Fruit fly (Drosophila melanogaster): ENCODE data around the gene CG7091.

Gene CG7091

DNA sequence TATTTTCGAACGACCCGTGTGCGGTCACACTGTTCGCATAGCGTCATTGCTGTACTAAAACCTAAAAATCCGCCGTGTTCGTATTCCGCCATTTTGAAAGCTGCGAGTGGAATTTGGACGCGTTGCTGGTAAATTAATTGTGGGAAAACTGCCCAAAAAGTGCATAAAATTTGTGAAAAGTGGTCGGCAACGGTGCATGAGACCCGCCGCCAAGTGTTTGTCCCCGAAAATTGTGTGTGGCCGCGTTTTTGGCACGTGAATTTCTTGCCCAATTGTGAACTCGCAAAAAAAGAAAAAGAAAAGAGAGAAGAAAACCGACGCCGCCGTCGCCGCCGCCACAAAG lies 33.8 kb downstream of the CG7091 start, which contains the start of gene CtBP:
Gene CtBP (plus strand): TSS at position 29 of the 343 bp plus-strand sequence.
- TF ChIP-seq EcR (GFP tag; optimal IDR thresholded peaks at IDR 0.05) (no peak), Pif1B (GFP tag; optimal IDR thresholded peaks at IDR 0.05) (no peak), CG8301 (tag; optimal IDR thresholded peaks at IDR 0.05) (no peak), D1 (tag; optimal IDR thresholded peaks at IDR 0.05) (no peak), CG12605 (GFP tag; IDR thresholded peaks at IDR 0.05) (peak; percentile 14; the same call in 1 of the 2 replicates), CG32121 (GFP tag; IDR thresholded peaks at IDR 0.05) (no peak), CG14655 (GFP tag; optimal IDR thresholded peaks at IDR 0.05) (no peak), Snoo (tag; optimal IDR thresholded peaks at IDR 0.05) (no peak), CG4496 (GFP tag; IDR thresholded peaks at IDR 0.05) (peak; percentile 23; the same call in 1 of the 3 replicates), Pif1A (GFP tag; optimal IDR thresholded peaks at IDR 0.05) (no peak), rn (GFP tag; IDR thresholded peaks at IDR 0.05) (no peak)

DNA sequence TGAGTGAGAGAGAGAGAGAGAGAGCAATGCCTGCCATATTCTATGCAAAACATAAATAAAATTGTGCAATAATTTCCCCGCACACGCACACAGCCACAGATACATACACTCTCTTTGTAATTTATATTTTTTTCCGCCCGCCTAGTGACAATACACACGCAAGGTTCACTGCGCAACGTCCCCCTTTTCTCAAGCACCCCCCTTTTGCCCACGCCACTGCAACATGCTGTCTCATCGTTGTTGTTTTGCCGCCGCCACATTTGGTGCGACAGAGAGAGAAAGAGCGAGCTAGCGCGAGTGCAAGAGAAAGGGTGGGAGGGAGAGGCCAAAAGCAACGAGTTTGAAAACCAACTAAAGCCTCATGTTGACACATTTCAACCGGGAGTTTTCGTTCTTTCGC lies 34.6 kb downstream of the CG7091 start:
- TF ChIP-seq CG13204 (GFP tag; optimal IDR thresholded peaks at IDR 0.05): peak; percentile 47
- TF ChIP-seq D1 (tag; optimal IDR thresholded peaks at IDR 0.05): no peak
- TF ChIP-seq CG4496 (GFP tag; IDR thresholded peaks at IDR 0.05): peak; percentile 91
- TF ChIP-seq Pif1B (GFP tag; optimal IDR thresholded peaks at IDR 0.05): peak; percentile 63
- TF ChIP-seq rn (GFP tag; IDR thresholded peaks at IDR 0.05): peak; percentile 43; the same call in 1 of the 2 replicates
- peak; percentile 47 for TF ChIP-seq CG9948 (tag; optimal IDR thresholded peaks at IDR 0.05)
- peak; percentile 90 for TF ChIP-seq fd96Ca (GFP tag; IDR thresholded peaks at IDR 0.05)
- TF ChIP-seq CG10348 (GFP tag; IDR thresholded peaks at IDR 0.05): peak; percentile 48; the same call in 1 of the 2 replicates
- TF ChIP-seq gl (tag; optimal IDR thresholded peaks at IDR 0.05): peak; percentile 58
- peak; percentile 56 for TF ChIP-seq CG17806 (tag; optimal IDR thresholded peaks at IDR 0.05)
- peak; percentile 91 for TF ChIP-seq CG32121 (GFP tag; IDR thresholded peaks at IDR 0.05)
- peak; percentile 89 for TF ChIP-seq Ets98B (GFP tag; IDR thresholded peaks at IDR 0.05)
- peak; percentile 75 for TF ChIP-seq Pif1A (GFP tag; optimal IDR thresholded peaks at IDR 0.05)
- peak; percentile 72 for TF ChIP-seq EcR (GFP tag; optimal IDR thresholded peaks at IDR 0.05)
- TF ChIP-seq CG8301 (tag; optimal IDR thresholded peaks at IDR 0.05): peak; percentile 60
- no peak for TF ChIP-seq CG14655 (GFP tag; optimal IDR thresholded peaks at IDR 0.05)
- TF ChIP-seq CG12605 (GFP tag; IDR thresholded peaks at IDR 0.05): peak; percentile 73; the same call in 1 of the 2 replicates
- TF ChIP-seq Snoo (tag; optimal IDR thresholded peaks at IDR 0.05): peak; percentile 47
- TF ChIP-seq CG34367 (tag; optimal IDR thresholded peaks at IDR 0.05): peak; percentile 53
- TF ChIP-seq CG15710 (tag; optimal IDR thresholded peaks at IDR 0.05): peak; percentile 65
- TF ChIP-seq CG8159 (tag; optimal IDR thresholded peaks at IDR 0.05): peak; percentile 68

DNA sequence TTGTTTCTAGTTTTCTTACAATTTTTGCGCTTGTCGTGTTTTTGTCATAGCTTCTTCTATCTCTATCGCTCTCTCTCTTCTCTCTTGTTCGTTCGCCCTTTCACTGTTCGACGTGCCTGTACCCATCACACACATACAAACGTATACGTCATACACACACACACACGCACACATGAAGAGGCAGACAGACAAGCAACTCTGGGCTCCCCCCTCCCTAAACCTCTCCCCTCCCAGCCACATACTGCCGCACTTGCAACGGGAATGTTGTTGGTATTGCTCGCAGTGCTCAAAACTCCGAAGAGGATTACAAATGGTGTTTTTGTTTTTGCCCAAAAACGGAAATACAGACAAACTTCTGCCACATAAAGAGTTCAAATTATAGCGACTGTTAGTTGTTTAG lies 35.2 kb downstream of the CG7091 start:
- no peak for TF ChIP-seq CG17806 (tag; optimal IDR thresholded peaks at IDR 0.05)
- TF ChIP-seq CG4496 (GFP tag; IDR thresholded peaks at IDR 0.05): 0 out of 3 replicates have a peak, but pooled peaks have one; percentile 16
- TF ChIP-seq fd96Ca (GFP tag; IDR thresholded peaks at IDR 0.05): peak; percentile 32; the same call in 1 of the 3 replicates
- TF ChIP-seq gl (tag; optimal IDR thresholded peaks at IDR 0.05): no peak
- TF ChIP-seq CG13204 (GFP tag; optimal IDR thresholded peaks at IDR 0.05): peak; percentile 70
- TF ChIP-seq Ets98B (GFP tag; IDR thresholded peaks at IDR 0.05): no peak
- no peak for TF ChIP-seq CG34367 (tag; optimal IDR thresholded peaks at IDR 0.05)
- no peak for TF ChIP-seq CG14655 (GFP tag; optimal IDR thresholded peaks at IDR 0.05)
- TF ChIP-seq CG8159 (tag; optimal IDR thresholded peaks at IDR 0.05): no peak
- no peak for TF ChIP-seq D1 (tag; optimal IDR thresholded peaks at IDR 0.05)
- TF ChIP-seq CG15710 (tag; optimal IDR thresholded peaks at IDR 0.05): no peak
- TF ChIP-seq rn (GFP tag; IDR thresholded peaks at IDR 0.05): no peak
- peak; percentile 18; the same call in 1 of the 2 replicates for TF ChIP-seq CG12605 (GFP tag; IDR thresholded peaks at IDR 0.05)
- no peak for TF ChIP-seq Snoo (tag; optimal IDR thresholded peaks at IDR 0.05)
- TF ChIP-seq CG32121 (GFP tag; IDR thresholded peaks at IDR 0.05): 0 out of 2 replicates have a peak, but pooled peaks have one; percentile 14
- no peak for TF ChIP-seq CG10348 (GFP tag; IDR thresholded peaks at IDR 0.05)
- no peak for TF ChIP-seq CG9948 (tag; optimal IDR thresholded peaks at IDR 0.05)
- no peak for TF ChIP-seq EcR (GFP tag; optimal IDR thresholded peaks at IDR 0.05)

DNA sequence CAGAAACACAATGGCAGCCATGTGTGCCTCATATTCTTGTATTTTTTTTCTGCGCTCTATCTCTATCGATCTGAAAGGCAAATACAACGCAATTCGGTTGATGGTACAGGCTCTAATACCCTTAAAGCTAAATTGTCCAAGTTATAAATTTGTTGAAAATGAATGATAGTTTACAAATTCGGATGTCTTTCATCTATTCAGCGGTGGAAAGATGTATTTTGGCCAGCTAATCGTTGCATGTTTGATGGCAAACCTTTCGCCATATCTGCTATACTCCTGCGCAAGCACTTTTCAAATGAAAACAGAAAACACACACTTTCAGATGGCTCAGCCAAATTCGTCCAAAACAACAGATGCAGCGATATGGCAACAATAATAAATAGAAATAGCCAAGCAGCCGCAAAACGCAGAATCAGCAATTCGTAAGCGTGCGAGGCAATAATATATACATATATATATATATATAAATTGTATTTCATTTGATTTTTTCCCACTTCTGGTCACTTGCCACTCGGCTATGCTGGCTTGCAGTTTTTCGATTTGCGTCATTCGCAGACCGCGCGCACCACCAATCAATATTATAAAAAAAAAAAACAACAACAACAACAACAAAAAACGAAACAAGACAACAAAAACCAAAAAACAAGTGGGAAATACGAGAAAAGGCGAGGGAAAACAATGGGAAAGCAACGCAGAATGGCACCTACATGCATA lies 36.5 kb downstream of the CG7091 start:
- TF ChIP-seq EcR (GFP tag; optimal IDR thresholded peaks at IDR 0.05): no peak
- no peak for TF ChIP-seq CG17806 (tag; optimal IDR thresholded peaks at IDR 0.05)
- TF ChIP-seq CG14655 (GFP tag; optimal IDR thresholded peaks at IDR 0.05): peak; percentile 22
- no peak for TF ChIP-seq CG15710 (tag; optimal IDR thresholded peaks at IDR 0.05)
- TF ChIP-seq CG9948 (tag; optimal IDR thresholded peaks at IDR 0.05): no peak
- 0 out of 2 replicates have a peak, but pooled peaks have one; percentile 9 for TF ChIP-seq CG12605 (GFP tag; IDR thresholded peaks at IDR 0.05)
- no peak for TF ChIP-seq Snoo (tag; optimal IDR thresholded peaks at IDR 0.05)
- no peak for TF ChIP-seq CG13204 (GFP tag; optimal IDR thresholded peaks at IDR 0.05)
- TF ChIP-seq Pif1A (GFP tag; optimal IDR thresholded peaks at IDR 0.05): no peak
- TF ChIP-seq CG8301 (tag; optimal IDR thresholded peaks at IDR 0.05): no peak
- no peak for TF ChIP-seq Pif1B (GFP tag; optimal IDR thresholded peaks at IDR 0.05)
- TF ChIP-seq CG34367 (tag; optimal IDR thresholded peaks at IDR 0.05): no peak
- 0 out of 2 replicates have a peak, but pooled peaks have one; percentile 30 for TF ChIP-seq rn (GFP tag; IDR thresholded peaks at IDR 0.05)
- peak; percentile 54; the same call in 1 of the 2 replicates for TF ChIP-seq CG32121 (GFP tag; IDR thresholded peaks at IDR 0.05)
- no peak for TF ChIP-seq D1 (tag; optimal IDR thresholded peaks at IDR 0.05)
- TF ChIP-seq CG8159 (tag; optimal IDR thresholded peaks at IDR 0.05): no peak
- peak; percentile 48; the same call in 2 of the 3 replicates for TF ChIP-seq fd96Ca (GFP tag; IDR thresholded peaks at IDR 0.05)
- TF ChIP-seq CG4496 (GFP tag; IDR thresholded peaks at IDR 0.05): peak; percentile 58
- TF ChIP-seq CG10348 (GFP tag; IDR thresholded peaks at IDR 0.05): no peak
- TF ChIP-seq Ets98B (GFP tag; IDR thresholded peaks at IDR 0.05): peak; percentile 34
- no peak for TF ChIP-seq gl (tag; optimal IDR thresholded peaks at IDR 0.05)

DNA sequence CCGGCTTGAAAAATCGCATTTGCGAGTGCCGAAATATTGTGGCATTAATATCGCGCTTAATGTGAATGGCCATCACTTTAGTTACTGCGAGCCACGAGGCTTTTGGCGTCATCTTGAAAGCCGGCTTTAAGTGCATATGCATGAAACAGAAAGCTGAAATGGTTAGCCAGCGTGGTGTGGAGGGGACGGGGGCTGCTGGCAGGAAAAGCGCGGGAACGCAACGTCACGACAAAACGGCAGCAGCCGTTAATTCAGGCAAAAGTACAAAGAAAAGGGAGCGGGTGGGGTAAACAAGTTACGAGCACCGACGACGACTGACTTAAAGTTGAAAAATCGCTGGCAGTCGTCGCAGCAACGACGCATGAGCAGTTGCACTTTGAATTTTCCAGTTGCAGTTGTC lies 37.6 kb downstream of the CG7091 start:
- TF ChIP-seq Pif1A (GFP tag; optimal IDR thresholded peaks at IDR 0.05) (no peak), CG4496 (GFP tag; IDR thresholded peaks at IDR 0.05) (peak; percentile 10; the same call in 1 of the 3 replicates)

Measured in whole organism, pupa.